Worm (Caenorhabditis elegans) whole organism, L2 larva: ENCODE data around the gene vha-5.

Source experiments
- C34F6.9 ChIP-seq: fragments of 150-350 bp; optimal IDR thresholded peaks from 2 replicates; lab custom pipeline; 2014; ENCODE audit warnings: missing biosample characterization, missing genetic modification characterization
- F13H6.1 ChIP-seq: sonication (generic microtip); optimal IDR thresholded peaks from 2 replicates; lab custom pipeline; 2016; ENCODE audit warnings: missing genetic modification characterization, missing compliant biosample characterization
- R02D3.7 ChIP-seq: fragments of 150-350 bp; optimal IDR thresholded peaks from 2 replicates; lab custom pipeline; 2014; ENCODE audit warnings: missing biosample characterization, missing genetic modification characterization
- ZK546.5 ChIP-seq: sonication (generic microtip); optimal IDR thresholded peaks from 2 replicates; lab custom pipeline; 2017; ENCODE audit warnings: missing biosample characterization, missing genetic modification characterization
- alr-1 ChIP-seq: fragments of 150-350 bp; optimal IDR thresholded peaks from 2 replicates; lab custom pipeline; 2014; ENCODE audit warnings: missing biosample characterization, missing genetic modification characterization
- ama-1 ChIP-seq: fragments of 150-350 bp; optimal IDR thresholded peaks from 2 replicates; lab custom pipeline; 2018; ENCODE audit warnings: inconsistent platforms
- blmp-1 ChIP-seq: sonication (generic microtip); optimal IDR thresholded peaks from 2 replicates; lab custom pipeline; 2017; ENCODE audit warnings: missing genetic modification characterization, mild to moderate bottlenecking, missing compliant biosample characterization, antibody characterized with exemption, moderate library complexity; ENCODE audit not compliant: insufficient read depth
- ceh-16 ChIP-seq: fragments of 150-350 bp; optimal IDR thresholded peaks from 2 replicates; lab custom pipeline; 2014; ENCODE audit warnings: missing biosample characterization, missing genetic modification characterization
- crh-2 ChIP-seq: sonication (generic microtip); optimal IDR thresholded peaks from 2 replicates; lab custom pipeline; 2017; ENCODE audit warnings: missing biosample characterization, missing genetic modification characterization
- dmd-4 ChIP-seq: sonication (generic microtip); optimal IDR thresholded peaks from 2 replicates; lab custom pipeline; 2017; ENCODE audit warnings: missing biosample characterization, missing genetic modification characterization
- elt-1 ChIP-seq: fragments of 150-350 bp; optimal IDR thresholded peaks from 2 replicates; lab custom pipeline; 2014; ENCODE audit warnings: missing biosample characterization, missing genetic modification characterization
- elt-3 ChIP-seq: sonication (generic microtip); optimal IDR thresholded peaks from 2 replicates; lab custom pipeline; 2017; ENCODE audit warnings: missing biosample characterization, missing genetic modification characterization
- fos-1 ChIP-seq: fragments of 150-350 bp; optimal IDR thresholded peaks from 2 replicates; lab custom pipeline; 2014; ENCODE audit warnings: missing biosample characterization, missing genetic modification characterization
- lin-13 ChIP-seq: fragments of 150-350 bp; optimal IDR thresholded peaks from 2 replicates; lab custom pipeline; 2014; ENCODE audit warnings: missing biosample characterization, missing genetic modification reagents, missing genetic modification characterization
- lsy-2 ChIP-seq, 2 experiments: fragments of 150-350 bp in 1 of 2; sonication (generic microtip) in 1 of 2; optimal IDR thresholded peaks; 2 replicates each; lab custom pipeline; 2014 to 2017; ENCODE audit warnings: missing biosample characterization in 2 of 2, missing genetic modification characterization in 2 of 2
- nhr-10 ChIP-seq: sonication (generic microtip); optimal IDR thresholded peaks from 2 replicates; lab custom pipeline; 2017; ENCODE audit warnings: missing biosample characterization, missing genetic modification characterization
- nhr-11 ChIP-seq: fragments of 150-350 bp; optimal IDR thresholded peaks from 2 replicates; lab custom pipeline; 2014; ENCODE audit warnings: missing biosample characterization, missing genetic modification characterization
- nhr-12 ChIP-seq: fragments of 150-350 bp; optimal IDR thresholded peaks from 2 replicates; lab custom pipeline; 2014; ENCODE audit warnings: missing biosample characterization, missing genetic modification characterization
- nhr-129 ChIP-seq: fragments of 150-350 bp; optimal IDR thresholded peaks from 2 replicates; lab custom pipeline; 2014; ENCODE audit warnings: missing biosample characterization, missing genetic modification characterization
- nhr-23 ChIP-seq: fragments of 150-350 bp; optimal IDR thresholded peaks from 2 replicates; lab custom pipeline; 2014; ENCODE audit warnings: missing biosample characterization, missing genetic modification reagents, missing genetic modification characterization
- nhr-25 ChIP-seq: fragments of 150-350 bp; sonication (generic microtip); optimal IDR thresholded peaks from 3 replicates; lab custom pipeline; 2014; ENCODE audit warnings: missing biosample characterization, missing genetic modification characterization
- nhr-6 ChIP-seq: fragments of 150-350 bp; optimal IDR thresholded peaks from 2 replicates; lab custom pipeline; 2014; ENCODE audit warnings: missing biosample characterization, missing genetic modification characterization
- nhr-77 ChIP-seq: fragments of 150-350 bp; optimal IDR thresholded peaks from 2 replicates; lab custom pipeline; 2014; ENCODE audit warnings: missing biosample characterization, missing genetic modification characterization
- peb-1 ChIP-seq: fragments of 150-350 bp; optimal IDR thresholded peaks from 2 replicates; lab custom pipeline; 2014; ENCODE audit warnings: missing biosample characterization, missing genetic modification characterization
- sem-4 ChIP-seq: fragments of 150-350 bp; optimal IDR thresholded peaks from 2 replicates; lab custom pipeline; 2014; ENCODE audit warnings: missing biosample characterization, missing genetic modification reagents, missing genetic modification characterization
- sma-3 ChIP-seq: sonication (generic microtip); optimal IDR thresholded peaks from 2 replicates; lab custom pipeline; 2016; ENCODE audit warnings: missing genetic modification reagents, missing genetic modification characterization, missing compliant biosample characterization
- sma-9 ChIP-seq, 2 experiments: fragments of 150-350 bp in 1 of 2; sonication (generic microtip) in 1 of 2; optimal IDR thresholded peaks; 2 replicates each; lab custom pipeline; 2014 to 2016; ENCODE audit warnings: missing genetic modification characterization in 2 of 2, mild to moderate bottlenecking in 1 of 2, missing biosample characterization in 1 of 2, missing compliant biosample characterization in 1 of 2, missing genetic modification reagents in 1 of 2, moderate library complexity in 1 of 2
- snpc-4 ChIP-seq: fragments of 150-350 bp; optimal IDR thresholded peaks from 2 replicates; lab custom pipeline; 2014; ENCODE audit warnings: missing biosample characterization, missing genetic modification characterization
- unc-39 ChIP-seq: fragments of 150-350 bp; optimal IDR thresholded peaks from 2 replicates; lab custom pipeline; 2014; ENCODE audit warnings: missing biosample characterization, missing genetic modification characterization
- unc-62 ChIP-seq: fragments of 150-350 bp; optimal IDR thresholded peaks from 2 replicates; lab custom pipeline; 2014; ENCODE audit warnings: missing biosample characterization, missing genetic modification reagents, missing genetic modification characterization
- zag-1 ChIP-seq: fragments of 150-350 bp; optimal IDR thresholded peaks from 2 replicates; lab custom pipeline; 2014; ENCODE audit warnings: missing biosample characterization, missing genetic modification characterization
- ztf-1 ChIP-seq: fragments of 200-800 bp; sonication (Bioruptor generic); conservative IDR thresholded peaks from 2 replicates; pipeline ENCODE4 v1.3.6; 2022; ENCODE audit warnings: missing genetic modification characterization, missing compliant biosample characterization
- ztf-4 ChIP-seq: fragments of 150-350 bp; optimal IDR thresholded peaks from 2 replicates; lab custom pipeline; 2014; ENCODE audit warnings: missing biosample characterization, missing genetic modification characterization

Gene vha-5

DNA sequence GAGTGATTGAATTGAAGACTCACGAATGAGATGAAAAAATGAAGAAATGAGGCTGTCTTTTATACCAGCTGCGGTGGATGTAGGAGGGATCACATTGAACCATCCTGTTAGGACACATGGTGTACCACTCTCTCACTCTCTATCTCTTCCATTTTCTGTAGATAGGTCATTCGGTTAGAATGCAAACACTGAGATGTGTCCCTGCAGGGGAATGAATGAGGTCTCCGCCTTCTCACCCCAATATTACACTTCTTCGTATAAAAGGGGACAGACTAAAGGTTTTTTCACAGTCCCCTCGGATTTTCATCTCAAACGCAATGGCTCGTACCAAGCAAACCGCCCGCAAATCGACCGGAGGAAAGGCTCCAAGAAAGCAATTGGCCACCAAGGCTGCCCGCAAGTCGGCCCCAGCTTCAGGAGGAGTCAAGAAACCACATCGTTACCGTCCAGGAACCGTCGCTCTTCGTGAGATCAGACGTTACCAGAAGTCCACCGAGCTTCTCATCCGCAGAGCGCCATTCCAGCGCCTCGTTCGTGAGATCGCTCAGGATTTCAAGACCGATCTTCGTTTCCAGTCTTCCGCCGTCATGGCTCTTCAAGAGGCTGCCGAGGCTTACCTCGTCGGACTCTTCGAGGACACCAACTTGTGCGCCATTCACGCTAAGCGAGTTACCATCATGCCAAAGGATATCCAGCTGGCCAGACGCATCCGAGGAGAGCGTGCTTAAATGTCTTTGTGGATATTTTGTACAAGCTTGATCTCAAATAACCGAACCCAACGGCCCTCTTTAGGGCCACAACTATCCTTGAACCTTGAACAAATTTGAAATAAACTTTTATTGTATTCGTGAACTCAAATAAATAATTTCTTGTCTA lies 30.5 kb downstream of the vha-5 start, which contains the start of gene his-32 (continued):
- no peak for TF ChIP-seq peb-1
- TF ChIP-seq nhr-129: peak; percentile 68
- TF ChIP-seq sma-9 (GFP tag; optimal IDR thresholded peaks at IDR 0.05; lab: Kevin White, UChicago): peak; percentile 5
- no peak for TF ChIP-seq sma-9 (tag; optimal IDR thresholded peaks at IDR 0.05; lab: Kevin White, UChicago)
- TF ChIP-seq nhr-25 (tag; lab: Kevin White, UChicago): peak; percentile 95
- TF ChIP-seq elt-1 (tag; lab: Kevin White, UChicago): no peak
- peak; percentile 67 for TF ChIP-seq lin-13
- TF ChIP-seq ceh-16 (tag; lab: Kevin White, UChicago): peak; percentile 97
- TF ChIP-seq nhr-12: no peak
- TF ChIP-seq sma-3: peak; percentile 55
- no peak for TF ChIP-seq zag-1 (tag; lab: Kevin White, UChicago)
- no peak for TF ChIP-seq F13H6.1 (tag; lab: Kevin White, UChicago)
- no peak for TF ChIP-seq blmp-1
- TF ChIP-seq dmd-4 (tag; lab: Kevin White, UChicago): no peak
- peak; percentile 21 for TF ChIP-seq fos-1
- TF ChIP-seq ztf-4: no peak
- TF ChIP-seq lsy-2 (tag; optimal IDR thresholded peaks at IDR 0.05; lab: Kevin White, UChicago): no peak
- TF ChIP-seq elt-3 (tag; lab: Kevin White, UChicago): no peak
- no peak for TF ChIP-seq ZK546.5
- TF ChIP-seq R02D3.7 (tag; lab: Kevin White, UChicago): no peak
- no peak for TF ChIP-seq snpc-4
- TF ChIP-seq nhr-11 (tag; lab: Kevin White, UChicago): no peak
- TF ChIP-seq nhr-10 (tag; lab: Kevin White, UChicago): no peak

DNA sequence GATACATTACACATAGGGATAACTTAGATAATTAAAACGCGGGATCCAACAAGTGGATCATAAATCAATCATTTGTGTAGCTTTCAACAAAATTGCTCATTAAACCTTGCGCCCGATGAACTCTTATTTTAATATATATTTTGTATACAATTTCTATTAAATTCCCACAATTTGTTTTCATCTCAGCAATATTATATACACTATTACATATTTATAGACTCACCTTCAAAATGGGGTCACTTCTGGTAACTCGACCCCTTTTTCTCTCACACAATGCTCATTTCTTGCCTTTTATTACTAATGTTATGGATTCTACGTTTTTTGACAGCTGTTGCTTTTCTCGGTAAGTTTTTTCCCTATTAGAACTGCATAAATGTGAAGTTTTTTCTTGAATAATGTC lies 35.9 kb downstream of the vha-5 start, which contains the start of gene lgc-6:
Gene lgc-6, plus strand, starts transcription at position 301 of the 400 bp plus-strand sequence.
- TF ChIP-seq peb-1 (no peak), sem-4 (no peak), lsy-2 (tag; optimal IDR thresholded peaks at IDR 0.05; lab: Kevin White, UChicago) (no peak), nhr-23 (tag; lab: Kevin White, UChicago) (no peak), ztf-4 (no peak), unc-39 (tag; lab: Kevin White, UChicago) (no peak), nhr-6 (tag; lab: Kevin White, UChicago) (no peak), nhr-77 (tag; lab: Kevin White, UChicago) (no peak), nhr-11 (tag; lab: Kevin White, UChicago) (no peak), crh-2 (tag; lab: Kevin White, UChicago) (no peak)

DNA sequence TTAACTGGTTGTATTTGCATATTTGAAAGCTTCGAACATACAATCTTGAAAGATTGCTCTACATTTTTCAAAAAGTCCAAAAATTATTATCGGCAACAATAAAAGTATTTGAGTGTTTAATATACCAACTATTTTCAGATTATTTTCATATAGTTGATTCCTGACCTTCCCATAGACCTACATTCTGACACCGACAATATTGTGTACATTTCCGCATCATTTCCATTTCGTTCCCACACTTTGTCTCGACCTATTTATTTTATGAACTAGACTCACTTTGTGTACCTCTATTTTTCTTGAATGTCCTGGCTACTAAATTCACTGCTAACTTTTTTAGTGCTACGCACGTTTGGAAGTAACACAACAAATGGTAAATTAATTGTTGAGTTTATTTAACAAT lies 38.6 kb downstream of the vha-5 start, which contains the start of gene lgc-5:
Gene lgc-5, plus strand, starts transcription at position 301 of the 400 bp plus-strand sequence.
- no peak for TF ChIP-seq lsy-2 (tag; optimal IDR thresholded peaks at IDR 0.05; lab: Kevin White, UChicago)

DNA sequence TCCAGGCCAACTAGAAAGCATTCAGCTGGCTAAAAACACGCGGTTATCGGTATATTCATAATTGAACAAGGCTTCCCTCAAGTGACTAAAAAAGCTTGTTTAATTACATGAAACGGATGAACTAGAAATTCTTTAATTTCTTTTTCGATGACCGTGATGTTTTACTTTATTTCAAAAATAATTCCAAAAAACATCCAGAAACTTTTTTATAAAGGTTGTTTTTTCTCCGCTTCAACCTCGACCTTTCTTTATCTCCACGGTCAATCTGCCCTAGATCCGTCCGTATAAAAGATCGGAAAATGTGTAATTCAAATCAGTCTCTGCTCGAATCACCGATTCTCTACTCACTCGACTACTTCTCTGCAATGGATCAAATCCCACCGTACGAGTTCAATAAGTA lies 41.8 kb downstream of the vha-5 start, which contains the start of gene F17E9.5:
Gene F17E9.5, plus strand, starts transcription at position 301 of the 400 bp plus-strand sequence.
- TF ChIP-seq elt-3 (tag; lab: Kevin White, UChicago) (no peak), snpc-4 (no peak), nhr-77 (tag; lab: Kevin White, UChicago) (no peak)

DNA sequence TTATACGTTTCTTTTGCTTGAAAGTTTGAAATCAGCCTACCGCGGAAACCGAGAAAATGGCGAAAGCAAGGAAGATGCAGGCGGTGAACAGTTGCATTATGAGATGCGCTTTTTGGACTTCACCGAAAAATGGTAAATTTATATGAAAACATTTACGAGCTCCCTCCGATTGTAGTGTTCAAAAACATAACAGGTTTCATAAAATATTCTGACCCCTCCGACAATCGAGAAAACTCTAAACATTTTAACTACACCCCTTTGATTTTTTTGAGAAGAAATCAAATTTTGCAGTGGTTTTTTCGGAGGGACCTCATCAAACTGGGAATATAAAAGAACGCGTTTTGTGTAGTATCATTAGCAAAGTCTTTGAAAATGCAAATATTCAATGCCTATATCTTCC lies 43.3 kb downstream of the vha-5 start, which contains the start of the genes F17E9.18 and F17E9.15:
Gene F17E9.18, minus strand, starts transcription at position 101 of the 400 bp plus-strand sequence.
Gene F17E9.15, plus strand, starts transcription at position 368 of the 400 bp plus-strand sequence.
- TF ChIP-seq dmd-4 (tag; lab: Kevin White, UChicago): no peak
- TF ChIP-seq unc-62: no peak
- TF ChIP-seq ztf-1: no peak
- no peak for TF ChIP-seq ama-1 (lab: Kevin White, UChicago)
- TF ChIP-seq C34F6.9 (tag; lab: Kevin White, UChicago): no peak
- no peak for TF ChIP-seq ceh-16 (tag; lab: Kevin White, UChicago)
- no peak for TF ChIP-seq blmp-1
- TF ChIP-seq elt-1 (tag; lab: Kevin White, UChicago): no peak
- TF ChIP-seq alr-1 (tag; lab: Kevin White, UChicago): no peak
- no peak for TF ChIP-seq nhr-129
